Fruit fly (Drosophila melanogaster) Kc167 (cell line): ENCODE results near the gene CG14326.

Source experiments
- Myc ChIP-seq: fragments of >200 bp; optimal IDR thresholded peaks from 2 replicates; lab custom pipeline; 2017; ENCODE audit warnings: missing external identifiers
- Sin3A ChIP-seq: fragments of >200 bp; optimal IDR thresholded peaks from 2 replicates; lab custom pipeline; 2018; ENCODE audit warnings: missing external identifiers
- h ChIP-seq: fragments of >200 bp; optimal IDR thresholded peaks from 3 replicates; lab custom pipeline; 2018; ENCODE audit warnings: missing external identifiers
- insv ChIP-seq: fragments of >200 bp; optimal IDR thresholded peaks from 3 replicates; lab custom pipeline; 2018; ENCODE audit warnings: missing external identifiers
- psq ChIP-seq: fragments of >200 bp; optimal IDR thresholded peaks from 2 replicates; lab custom pipeline; 2017; ENCODE audit warnings: missing external identifiers
- ttk ChIP-seq: sonication (Bioruptor generic); optimal IDR thresholded peaks from 2 replicates; lab custom pipeline; 2017; ENCODE audit warnings: missing external identifiers

DNA sequence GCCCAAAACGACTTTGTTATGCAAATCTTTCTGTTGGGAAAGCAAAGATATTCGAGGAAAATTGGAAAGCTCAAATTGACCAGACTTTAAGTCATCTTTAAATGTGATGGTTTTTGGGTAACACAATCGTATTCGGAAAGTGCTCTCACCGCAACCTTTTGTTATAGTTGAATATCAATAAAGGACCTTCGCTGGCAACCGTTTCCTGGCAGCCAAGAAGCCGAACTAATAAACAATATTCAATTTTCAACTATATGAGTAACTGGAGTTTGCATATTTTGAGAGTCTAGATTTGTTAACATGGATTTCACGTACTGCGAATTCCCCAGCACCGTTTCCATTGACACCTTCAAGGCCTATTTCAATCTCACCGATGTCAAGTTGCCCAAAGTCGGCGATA lies 7.9 kb downstream of the CG14326 start, which contains the start of gene CG14325:
- TF ChIP-seq ttk, result no peak
- no peak for TF ChIP-seq Myc (lab: Kevin White, UChicago)
- TF ChIP-seq h (lab: Kevin White, UChicago), result no peak
- TF ChIP-seq psq (lab: Kevin White, UChicago), result no peak
- no peak for TF ChIP-seq insv (lab: Kevin White, UChicago)
- TF ChIP-seq Sin3A (lab: Kevin White, UChicago), result no peak
